Worm (Caenorhabditis elegans) whole organism, late embryonic: ENCODE results near the gene Y46D2A.3.

Source experiments
- ceh-45 ChIP-seq: fragments of 200-800 bp; sonication (Bioruptor generic); IDR thresholded peaks from 2 replicates; pipeline ENCODE4 v1.3.6; 2022; ENCODE audit warnings: missing genetic modification reagents, missing genetic modification characterization, missing compliant biosample characterization
- dve-1 ChIP-seq: sonication (generic microtip); optimal IDR thresholded peaks from 2 replicates; lab custom pipeline; 2017; ENCODE audit warnings: antibody characterized with exemption, mild to moderate bottlenecking, missing genetic modification characterization, missing compliant biosample characterization
- fkh-10 ChIP-seq: fragments of 150-350 bp; optimal IDR thresholded peaks from 2 replicates; lab custom pipeline; 2014; ENCODE audit warnings: missing biosample characterization, missing genetic modification reagents, missing genetic modification characterization
- nhr-11 ChIP-seq: fragments of 150-350 bp; optimal IDR thresholded peaks from 2 replicates; lab custom pipeline; 2014; ENCODE audit warnings: missing biosample characterization, missing genetic modification characterization
- sox-2 ChIP-seq: fragments of 200-800 bp; sonication (Bioruptor generic); IDR thresholded peaks from 2 replicates; pipeline ENCODE4 v1.3.6; 2022; ENCODE audit warnings: missing genetic modification reagents, missing genetic modification characterization, missing compliant biosample characterization

DNA sequence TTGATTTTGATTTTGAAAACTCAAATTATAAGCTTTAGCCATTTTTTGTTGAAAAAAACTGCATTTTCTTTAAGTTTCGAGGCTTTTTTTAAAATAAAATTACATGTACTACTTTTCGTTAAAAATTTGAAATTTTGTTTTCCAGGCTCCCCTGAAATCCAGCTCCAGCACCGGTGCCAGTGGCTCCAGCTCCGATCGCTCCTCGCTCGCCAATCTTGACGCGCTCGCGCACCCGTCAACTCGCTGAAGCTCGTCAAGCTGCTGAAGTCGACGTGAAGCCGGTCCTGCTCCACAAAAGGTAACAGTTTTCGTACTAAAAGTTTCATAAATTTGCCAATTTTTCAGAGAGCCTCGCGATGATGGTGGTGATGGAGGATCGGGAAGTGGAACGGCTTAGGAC lies 13.8 kb upstream of the Y46D2A.3 start:
- TF ChIP-seq dve-1 (tag; lab: Kevin White, UChicago) = no peak
- no peak for TF ChIP-seq nhr-11 (tag; lab: Kevin White, UChicago)
- TF ChIP-seq fkh-10 (GFP tag; lab: Kevin White, UChicago) = no peak
- TF ChIP-seq ceh-45 (GFP tag; lab: Robert Waterston, UW) = no peak
- no peak for TF ChIP-seq sox-2 (GFP tag; lab: Robert Waterston, UW)
